Fruit fly (Drosophila melanogaster): ENCODE data around the gene PIG-T.

- TF ChIP-seq psq (optimal IDR thresholded peaks at IDR 0.05) (no peak), Dll (optimal IDR thresholded peaks at IDR 0.05) (no peak), pan (optimal IDR thresholded peaks at IDR 0.05) (no peak), EcR (GFP tag; optimal IDR thresholded peaks at IDR 0.05) (no peak), CG8478 (optimal IDR thresholded peaks at IDR 0.05) (no peak)
These were observed 12.5 kb upstream of the PIG-T start for dm6 chrX:8419534-8419933.

Data from whole organism.